Fruit fly (Drosophila melanogaster): ENCODE measurements around the gene Rubicon.

dm6 chrX:8650631-8651133 lies 26.2 kb upstream of the Rubicon start, which contains the start of gene oc:
- no peak for TF ChIP-seq Hr4 (GFP tag; optimal IDR thresholded peaks at IDR 0.05)
- TF ChIP-seq CG8319 (GFP tag; optimal IDR thresholded peaks at IDR 0.05) = no peak
- peak; percentile 86 for TF ChIP-seq CG6163 (GFP tag; IDR thresholded peaks at IDR 0.05)
- peak; percentile 38 for TF ChIP-seq CG6792 (GFP tag; optimal IDR thresholded peaks at IDR 0.05)
- no peak for TF ChIP-seq fd85E (GFP tag; optimal IDR thresholded peaks at IDR 0.05)
- TF ChIP-seq Eip93F (GFP tag; optimal IDR thresholded peaks at IDR 0.05) = no peak
- TF ChIP-seq Hr38 (GFP tag; optimal IDR thresholded peaks at IDR 0.05) = no peak
- peak; percentile 18 for TF ChIP-seq Smox (GFP tag; optimal IDR thresholded peaks at IDR 0.05)
- TF ChIP-seq OdsH (GFP tag; optimal IDR thresholded peaks at IDR 0.05) = peak; percentile 32
- TF ChIP-seq Met (GFP tag; optimal IDR thresholded peaks at IDR 0.05) = peak; percentile 37
- TF ChIP-seq eg (GFP tag; IDR thresholded peaks at IDR 0.05) = peak; percentile 68; the same call in 2 of the 3 replicates
- peak; percentile 56 for TF ChIP-seq CG3032 (tag; optimal IDR thresholded peaks at IDR 0.05)

Data from whole organism, prepupa.